Worm (Caenorhabditis elegans) whole organism, early embryonic: ENCODE results near the gene ldh-1.

Experiments
- B0310.2 ChIP-seq: sonication (generic microtip); optimal IDR thresholded peaks from 2 replicates; lab custom pipeline; 2016; ENCODE audit warnings: mild to moderate bottlenecking, missing genetic modification characterization, missing compliant biosample characterization
- F13C5.2 ChIP-seq: sonication (generic microtip); optimal IDR thresholded peaks from 2 replicates; lab custom pipeline; 2017; ENCODE audit warnings: mild to moderate bottlenecking, missing genetic modification characterization, inconsistent platforms, missing compliant biosample characterization
- aly-1 ChIP-seq: sonication (generic microtip); optimal IDR thresholded peaks from 2 replicates; lab custom pipeline; 2016; ENCODE audit warnings: missing genetic modification characterization, missing compliant biosample characterization
- ama-1 ChIP-seq: fragments of 150-350 bp; optimal IDR thresholded peaks from 2 replicates; lab custom pipeline; 2014
- ceh-13 ChIP-seq: fragments of 200-800 bp; sonication (Bioruptor generic); optimal IDR thresholded peaks from 2 replicates; lab custom pipeline; 2018; ENCODE audit warnings: mild to moderate bottlenecking, missing genetic modification characterization, missing compliant biosample characterization
- ceh-36 ChIP-seq: sonication (generic microtip); optimal IDR thresholded peaks from 2 replicates; lab custom pipeline; 2016; ENCODE audit warnings: missing genetic modification characterization, inconsistent platforms, missing compliant biosample characterization
- ets-7 ChIP-seq: sonication (generic microtip); optimal IDR thresholded peaks from 2 replicates; lab custom pipeline; 2016; ENCODE audit warnings: missing genotype, missing genetic modification characterization, missing compliant biosample characterization
- flt-1 ChIP-seq: fragments of 200-800 bp; sonication (Bioruptor generic); IDR thresholded peaks from 2 replicates; pipeline ENCODE4 v1.3.6; 2022; ENCODE audit warnings: missing genetic modification characterization, missing compliant biosample characterization
- hmbx-1 ChIP-seq: sonication (generic microtip); optimal IDR thresholded peaks from 2 replicates; lab custom pipeline; 2016; ENCODE audit warnings: mild to moderate bottlenecking, missing genetic modification characterization, missing compliant biosample characterization
- hmg-4 ChIP-seq: fragments of 200-800 bp; sonication (Bioruptor generic); optimal IDR thresholded peaks from 2 replicates; lab custom pipeline; 2018; ENCODE audit warnings: mild to moderate bottlenecking, missing genetic modification characterization, missing compliant biosample characterization
- hnd-1 ChIP-seq: sonication (generic microtip); optimal IDR thresholded peaks from 2 replicates; lab custom pipeline; 2016; ENCODE audit warnings: missing genetic modification characterization, missing compliant biosample characterization
- pes-1 ChIP-seq: fragments of 200-800 bp; sonication (Bioruptor generic); IDR thresholded peaks from 2 replicates; pipeline ENCODE4 v1.3.6; 2022; ENCODE audit warnings: missing genetic modification reagents, missing genetic modification characterization, missing compliant biosample characterization
- scrt-1 ChIP-seq: fragments of 200-800 bp; sonication (Bioruptor generic); IDR thresholded peaks from 2 replicates; pipeline ENCODE4 v1.3.6; 2022; ENCODE audit warnings: missing genetic modification characterization, missing compliant biosample characterization
- sea-1 ChIP-seq: fragments of 200-800 bp; sonication (Bioruptor generic); conservative IDR thresholded peaks from 2 replicates; pipeline ENCODE4 v1.3.6; 2022; ENCODE audit warnings: missing genetic modification characterization, missing compliant biosample characterization
- tbx-11 ChIP-seq: fragments of 200-800 bp; sonication (Bioruptor generic); IDR thresholded peaks from 2 replicates; pipeline ENCODE4 v1.3.6; 2022; ENCODE audit warnings: missing genetic modification characterization, missing compliant biosample characterization
- tbx-37 ChIP-seq: fragments of 200-800 bp; sonication (Bioruptor generic); conservative IDR thresholded peaks from 2 replicates; pipeline ENCODE4 v1.3.6; 2022; ENCODE audit warnings: missing genetic modification reagents, missing genetic modification characterization, missing compliant biosample characterization
- tra-4 ChIP-seq: sonication (generic microtip); optimal IDR thresholded peaks from 2 replicates; lab custom pipeline; 2017; ENCODE audit warnings: missing genetic modification characterization, missing compliant biosample characterization

ldh-1 gene

ce11 chrII:11720819-11721218 lies 3.2 kb upstream of the ldh-1 start:
- TF ChIP-seq tra-4 (tag; lab: Kevin White, UChicago) (no peak), aly-1 (tag; lab: Kevin White, UChicago) (no peak), B0310.2 (no peak), sea-1 (no peak), flt-1 (no peak), tbx-37 (no peak), hmbx-1 (no peak), ceh-36 (tag; lab: Kevin White, UChicago) (no peak), F13C5.2 (tag; lab: Kevin White, UChicago) (no peak), tbx-11 (GFP tag; lab: Robert Waterston, UW) (no peak), hnd-1 (tag; lab: Kevin White, UChicago) (no peak), ets-7 (tag; lab: Kevin White, UChicago) (no peak), scrt-1 (no peak), pes-1 (GFP tag; lab: Robert Waterston, UW) (no peak), ceh-13 (GFP tag; lab: Kevin White, UChicago) (no peak), ama-1 (lab: Kevin White, UChicago) (no peak), hmg-4 (GFP tag; lab: Kevin White, UChicago) (no peak)

- TF ChIP-seq tbx-37 (no peak), flt-1 (no peak), B0310.2 (no peak), sea-1 (no peak), hmg-4 (GFP tag; lab: Kevin White, UChicago) (no peak), ceh-13 (GFP tag; lab: Kevin White, UChicago) (no peak), tbx-11 (GFP tag; lab: Robert Waterston, UW) (no peak), scrt-1 (no peak)
These were observed 2.4 kb upstream of the ldh-1 start for ce11 chrII:11721604-11722003.

ce11 chrII:11722164-11722563 lies 1.8 kb upstream of the ldh-1 start:
- TF ChIP-seq B0310.2, result no peak
- TF ChIP-seq ama-1 (lab: Kevin White, UChicago), result no peak
- no peak for TF ChIP-seq tbx-37
- no peak for TF ChIP-seq hmg-4 (GFP tag; lab: Kevin White, UChicago)
- no peak for TF ChIP-seq scrt-1
- TF ChIP-seq aly-1 (tag; lab: Kevin White, UChicago), result no peak
- no peak for TF ChIP-seq pes-1 (GFP tag; lab: Robert Waterston, UW)
- no peak for TF ChIP-seq F13C5.2 (tag; lab: Kevin White, UChicago)
- no peak for TF ChIP-seq sea-1
- TF ChIP-seq ceh-13 (GFP tag; lab: Kevin White, UChicago), result no peak
- TF ChIP-seq tbx-11 (GFP tag; lab: Robert Waterston, UW), result no peak
- no peak for TF ChIP-seq hmbx-1
- TF ChIP-seq hnd-1 (tag; lab: Kevin White, UChicago), result no peak

DNA sequence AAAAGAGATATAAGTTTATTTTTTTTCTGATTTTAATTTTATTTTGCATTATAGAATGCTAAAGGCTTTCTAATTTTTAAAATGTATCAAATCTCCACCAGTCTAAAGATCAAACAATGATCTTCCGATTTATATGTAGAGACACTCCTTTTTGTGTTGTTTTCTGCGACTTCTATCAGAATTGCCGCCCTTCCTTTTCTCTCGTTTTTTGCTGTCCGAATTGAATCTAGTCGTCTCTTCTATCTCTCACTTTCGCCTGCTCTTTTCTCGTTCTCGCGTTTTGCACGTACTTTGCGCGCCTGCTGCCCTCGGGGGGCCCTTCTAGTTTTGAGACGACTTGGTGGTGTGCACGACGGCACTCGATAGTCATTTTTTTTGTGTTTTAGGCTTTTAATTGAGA lies 358 bp downstream of the ldh-1 start:
- TF ChIP-seq tra-4 (tag; lab: Kevin White, UChicago) (no peak), hmg-4 (GFP tag; lab: Kevin White, UChicago) (no peak), hmbx-1 (no peak), scrt-1 (no peak), pes-1 (GFP tag; lab: Robert Waterston, UW) (no peak), tbx-11 (GFP tag; lab: Robert Waterston, UW) (no peak)

DNA sequence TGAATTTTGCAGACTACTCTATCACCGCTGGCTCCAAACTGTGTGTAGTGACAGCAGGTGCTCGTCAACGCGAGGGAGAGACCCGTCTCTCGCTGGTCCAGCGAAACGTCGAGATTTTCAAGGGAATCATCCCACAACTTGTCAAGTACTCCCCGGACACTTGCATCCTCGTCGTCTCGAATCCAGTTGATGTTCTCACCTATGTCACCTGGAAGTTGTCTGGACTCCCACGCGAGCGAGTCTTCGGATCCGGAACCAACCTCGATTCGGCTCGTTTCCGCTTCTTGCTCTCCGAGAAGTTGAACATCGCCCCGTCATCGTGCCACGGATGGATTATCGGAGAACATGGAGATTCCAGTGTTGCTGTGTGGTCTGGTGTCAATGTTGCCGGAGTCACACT lies 1.6 kb downstream of the ldh-1 start:
- no peak for TF ChIP-seq scrt-1

DNA sequence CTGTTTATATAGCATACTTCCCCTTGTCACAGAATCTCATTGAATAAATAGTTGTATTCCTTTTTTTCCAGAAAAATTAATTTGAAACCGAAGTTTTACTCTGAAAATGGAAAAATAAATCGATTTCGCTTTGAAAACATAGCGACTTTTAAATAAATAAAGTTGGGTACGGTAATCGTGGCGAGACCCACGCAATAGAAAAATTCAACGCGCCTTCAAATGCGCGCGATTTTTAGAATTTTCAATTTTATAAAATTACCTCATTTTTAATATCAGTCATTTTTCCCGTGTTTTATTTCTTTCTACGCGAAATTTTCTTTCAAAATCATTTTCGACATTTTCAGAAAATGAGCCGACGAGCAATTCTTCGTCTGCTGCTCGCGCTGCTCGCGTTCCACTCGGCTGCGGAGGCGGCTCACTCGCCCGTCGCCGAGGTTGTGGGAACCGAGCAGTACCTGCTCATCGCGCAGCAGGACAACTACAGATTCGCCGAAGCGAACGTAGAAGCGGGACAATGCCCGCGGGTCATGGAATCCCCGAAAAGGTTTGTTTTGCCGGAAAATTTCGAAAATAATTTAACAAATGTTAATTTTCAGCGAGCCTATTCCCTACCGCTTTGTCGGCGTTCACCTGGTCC lies 2.6 kb downstream of the ldh-1 start, which contains the start of gene F13D12.5:
TSS of gene F13D12.5 (plus strand) at position 345 of the 637 bp plus-strand sequence.
- TF ChIP-seq tra-4 (tag; lab: Kevin White, UChicago) (peak; percentile 1), ama-1 (lab: Kevin White, UChicago) (no peak)

DNA sequence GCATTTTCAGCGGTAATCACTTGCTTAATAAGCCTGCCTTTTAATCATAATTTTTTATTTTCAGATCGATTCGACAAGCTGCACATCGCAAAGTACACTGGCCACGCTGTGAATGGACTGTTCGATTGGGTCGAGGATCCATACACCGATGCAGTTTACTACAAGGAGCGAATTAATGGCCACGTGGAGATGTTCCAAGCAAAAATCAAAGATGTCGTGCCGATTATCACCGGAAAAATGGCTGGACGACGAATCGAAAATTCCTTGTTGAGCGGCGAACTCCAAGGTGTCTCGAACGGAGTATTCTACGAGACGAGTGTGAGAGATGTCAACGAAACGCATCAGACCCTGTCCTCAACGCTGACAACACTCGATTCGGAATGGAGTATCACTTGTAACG lies 3.4 kb downstream of the ldh-1 start:
- TF ChIP-seq tra-4 (tag; lab: Kevin White, UChicago) (no peak), pes-1 (GFP tag; lab: Robert Waterston, UW) (no peak), F13C5.2 (tag; lab: Kevin White, UChicago) (no peak), ceh-13 (GFP tag; lab: Kevin White, UChicago) (no peak), ceh-36 (tag; lab: Kevin White, UChicago) (no peak), hmg-4 (GFP tag; lab: Kevin White, UChicago) (no peak), tbx-11 (GFP tag; lab: Robert Waterston, UW) (no peak), hnd-1 (tag; lab: Kevin White, UChicago) (no peak), ets-7 (tag; lab: Kevin White, UChicago) (no peak), ama-1 (lab: Kevin White, UChicago) (no peak), scrt-1 (no peak), sea-1 (no peak), flt-1 (no peak), aly-1 (tag; lab: Kevin White, UChicago) (no peak), B0310.2 (no peak), tbx-37 (no peak), hmbx-1 (no peak)

- TF ChIP-seq tbx-11 (GFP tag; lab: Robert Waterston, UW) (no peak), tra-4 (tag; lab: Kevin White, UChicago) (no peak), sea-1 (no peak), ceh-13 (GFP tag; lab: Kevin White, UChicago) (no peak), ets-7 (tag; lab: Kevin White, UChicago) (no peak)
These were observed 4.6 kb downstream of the ldh-1 start, which contains the start of gene alh-8 for ce11 chrII:11728545-11729105. TSS of gene alh-8 (plus strand) at chrII:11729055.
